Fruit fly (Drosophila melanogaster) whole organism, larva: ENCODE results near the gene beag.

Experiments used
- noc ChIP-seq: fragments of 200-800 bp; sonication (Bioruptor generic); optimal IDR thresholded peaks from 3 replicates; lab custom pipeline; 2019; ENCODE audit warnings: missing biosample characterization, mild to moderate bottlenecking, missing genetic modification characterization, moderate library complexity

The beag gene

DNA sequence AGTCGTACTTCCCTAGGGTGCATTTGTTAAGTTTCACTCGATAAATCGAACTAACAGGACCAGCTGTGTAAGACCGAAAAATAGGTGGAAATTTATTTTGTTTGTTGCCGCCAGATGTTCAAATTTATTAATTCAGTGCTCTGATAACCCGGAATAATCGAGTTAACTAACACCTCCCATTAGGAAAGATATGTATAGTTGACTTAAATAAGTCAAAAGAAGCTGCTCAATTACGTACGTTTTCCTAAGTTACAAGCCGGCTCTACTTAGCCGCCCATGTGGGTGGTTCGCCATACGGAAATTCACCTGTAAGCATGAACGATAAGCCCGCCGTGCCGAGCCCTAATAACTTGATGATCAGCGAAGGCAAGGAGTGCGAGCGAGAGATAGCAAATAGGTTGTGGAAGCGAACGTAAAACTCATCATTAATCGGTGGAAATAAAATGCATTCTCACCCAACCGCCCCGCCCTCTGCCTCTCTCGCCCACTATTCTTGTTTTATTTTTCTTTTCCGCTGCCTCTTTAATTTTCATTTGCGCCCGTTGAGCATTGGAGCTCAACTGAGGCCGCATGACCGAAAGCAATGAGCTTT lies 10.9 kb downstream of the beag start:
- peak; percentile 83 for TF ChIP-seq noc (tag; lab: Kevin White, UChicago)

DNA sequence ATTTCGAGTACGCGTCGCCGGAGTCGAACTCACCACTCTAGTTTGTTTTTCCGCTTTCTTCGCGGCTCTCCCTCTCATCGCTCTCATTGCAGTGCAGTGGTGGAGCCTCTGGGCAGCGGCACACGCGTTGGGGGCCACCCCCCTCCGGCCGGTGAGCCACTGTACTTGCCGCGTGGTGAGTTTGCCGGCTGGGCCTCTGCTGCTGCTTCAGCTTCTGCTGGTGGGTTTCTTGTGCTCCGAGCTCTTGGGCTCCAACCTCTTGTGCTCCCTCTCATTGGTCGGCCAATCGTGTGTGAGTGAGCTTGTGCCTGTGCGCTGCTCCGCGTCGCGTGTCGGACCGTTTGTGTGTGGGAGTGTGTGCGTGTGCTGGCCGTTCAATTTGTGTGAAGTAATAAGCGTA lies 11.9 kb downstream of the beag start:
- peak; percentile 47 for TF ChIP-seq noc (tag; lab: Kevin White, UChicago)

- no peak for TF ChIP-seq noc (tag; lab: Kevin White, UChicago)
These were observed 12.8 kb downstream of the beag start, which contains the start of gene Kdm2 for dm6 chr3R:9051937-9052680. Gene Kdm2, plus strand, starts transcription at chr3R:9052495.

dm6 chr3R:9050519-9051119 lies 14.3 kb downstream of the beag start, which contains the start of gene Nmdmc:
Gene Nmdmc, minus strand, starts transcription at chr3R:9050555.
- no peak for TF ChIP-seq noc (tag; lab: Kevin White, UChicago)

- no peak for TF ChIP-seq noc (tag; lab: Kevin White, UChicago)
These were observed 15.5 kb downstream of the beag start for dm6 chr3R:9049091-9049981.

DNA sequence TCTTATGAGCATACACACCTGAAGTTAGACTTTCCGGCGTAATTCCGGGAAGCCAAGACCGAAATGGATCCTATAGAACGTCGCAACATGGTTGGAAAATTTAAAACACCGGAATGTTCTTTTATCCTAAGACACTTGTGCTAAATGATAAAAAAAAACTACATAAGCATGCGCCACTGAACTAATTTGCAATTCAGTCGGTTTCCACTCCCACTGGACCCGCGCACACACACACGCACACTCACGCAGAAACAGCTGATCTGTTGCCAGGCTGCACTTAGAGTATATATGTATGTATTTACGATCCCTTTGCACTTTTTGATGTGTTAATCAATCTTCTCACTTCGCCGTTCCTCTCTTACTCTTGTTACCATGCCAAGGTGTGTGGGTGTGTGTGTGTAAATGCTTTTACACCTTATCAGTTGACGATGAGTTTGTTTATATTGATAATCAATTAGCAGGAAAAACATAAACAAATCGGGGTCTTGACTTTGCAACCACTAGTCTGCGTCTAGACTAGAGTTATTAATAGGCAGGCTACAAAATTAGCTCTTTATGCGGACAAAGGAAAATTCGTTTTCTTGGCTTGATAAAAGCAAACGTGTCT lies 16.3 kb downstream of the beag start, which contains the start of gene Mst85C:
Mst85C (plus strand) TSS at position 180 of the 607 bp plus-strand sequence.
- no peak for TF ChIP-seq noc (tag; lab: Kevin White, UChicago)

- peak; percentile 57 for TF ChIP-seq noc (tag; lab: Kevin White, UChicago)
These were observed 17.1 kb downstream of the beag start, which contains the start of gene Rel for dm6 chr3R:9047561-9048465. Gene Rel, minus strand, starts transcription at chr3R:9047977.

- TF ChIP-seq noc (tag; lab: Kevin White, UChicago), result no peak
These were observed 17.9 kb downstream of the beag start for dm6 chr3R:9046954-9047353.

DNA sequence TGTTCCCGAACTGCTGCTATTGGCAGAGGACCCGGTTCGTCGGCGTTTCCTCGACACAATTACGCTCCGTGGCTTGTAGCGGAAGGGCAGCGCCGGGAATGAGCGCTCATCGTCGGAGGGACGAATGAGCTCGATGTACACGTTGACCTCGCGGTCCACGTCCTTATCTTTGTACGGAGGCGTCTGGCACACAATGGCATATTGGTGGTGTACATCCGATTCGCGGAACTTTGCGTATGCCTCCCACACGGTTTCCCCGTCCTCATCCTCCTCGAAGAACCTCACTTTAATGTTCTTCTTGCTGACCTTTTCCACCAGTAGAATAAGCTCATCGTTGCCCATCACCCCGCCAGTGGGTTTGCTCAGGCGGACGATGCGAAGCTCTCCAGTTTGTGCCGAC lies 19.1 kb downstream of the beag start:
- no peak for TF ChIP-seq noc (tag; lab: Kevin White, UChicago)

DNA sequence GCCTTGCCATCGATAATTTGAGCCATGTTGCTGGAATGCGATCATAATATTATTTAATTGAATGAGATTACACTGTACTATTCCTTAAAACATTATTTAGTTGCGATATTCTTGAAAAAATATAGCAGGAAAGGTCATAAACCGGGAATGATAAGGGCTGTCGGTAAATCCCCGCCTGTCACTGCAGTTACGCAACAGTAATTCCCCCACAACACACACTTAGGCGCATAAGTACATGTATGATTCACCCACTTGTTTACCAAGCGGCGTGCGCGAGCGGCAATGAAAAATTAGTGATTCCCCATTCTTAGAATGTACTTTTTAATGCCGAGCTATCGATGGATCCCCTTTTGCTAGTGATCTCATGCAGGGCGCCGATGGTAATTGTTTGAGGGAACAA lies 21.3 kb downstream of the beag start:
- no peak for TF ChIP-seq noc (tag; lab: Kevin White, UChicago)

DNA sequence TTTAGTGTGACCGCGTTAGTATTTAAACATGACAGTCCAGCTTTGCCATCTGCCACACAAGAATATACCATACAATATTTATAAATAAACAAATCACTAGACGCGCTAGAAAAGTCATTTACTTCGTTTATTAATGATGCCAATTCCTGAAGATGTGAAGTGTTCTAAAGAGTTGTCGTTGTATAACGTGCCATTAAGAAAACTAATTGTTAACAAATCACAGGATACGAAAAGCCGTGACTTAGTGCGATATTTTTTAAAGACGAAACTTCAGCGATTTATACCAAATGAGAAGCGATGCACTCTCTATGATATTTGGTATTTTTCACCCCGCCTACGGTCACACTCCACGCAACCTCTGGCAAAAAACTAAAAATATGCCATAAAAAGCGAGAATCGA lies 25.4 kb downstream of the beag start, which contains the start of gene neur:
neur (minus strand) TSS at position 24 of the 400 bp plus-strand sequence.
- TF ChIP-seq noc (tag; lab: Kevin White, UChicago), result no peak

dm6 chr3R:9038652-9039051 lies 26.2 kb downstream of the beag start, which contains the start of gene hyx:
Gene hyx, plus strand, starts transcription at chr3R:9038760.
- TF ChIP-seq noc (tag; lab: Kevin White, UChicago), result no peak

- no peak for TF ChIP-seq noc (tag; lab: Kevin White, UChicago)
These were observed 26.9 kb downstream of the beag start for dm6 chr3R:9037946-9038345.

- no peak for TF ChIP-seq noc (tag; lab: Kevin White, UChicago)
These were observed 29.6 kb downstream of the beag start for dm6 chr3R:9035252-9035651.
